Worm (Caenorhabditis elegans) whole organism, L2 larva: Measurements from ENCODE around the gene Y43D4A.2.

Source experiments
- blmp-1 ChIP-seq: sonication (generic microtip); optimal IDR thresholded peaks from 2 replicates; lab custom pipeline; 2017; ENCODE audit warnings: missing genetic modification characterization, mild to moderate bottlenecking, missing compliant biosample characterization, antibody characterized with exemption, moderate library complexity; ENCODE audit not compliant: insufficient read depth
- ceh-82 ChIP-seq: fragments of 150-350 bp; optimal IDR thresholded peaks from 2 replicates; lab custom pipeline; 2014; ENCODE audit warnings: missing biosample characterization, missing genetic modification characterization
- egl-27 ChIP-seq: sonication (generic microtip); optimal IDR thresholded peaks from 3 replicates; lab custom pipeline; 2017; ENCODE audit warnings: missing biosample characterization, missing genetic modification reagents, missing genetic modification characterization
- fos-1 ChIP-seq: fragments of 150-350 bp; optimal IDR thresholded peaks from 2 replicates; lab custom pipeline; 2014; ENCODE audit warnings: missing biosample characterization, missing genetic modification characterization
- lin-13 ChIP-seq: fragments of 150-350 bp; optimal IDR thresholded peaks from 2 replicates; lab custom pipeline; 2014; ENCODE audit warnings: missing biosample characterization, missing genetic modification reagents, missing genetic modification characterization
- lin-39 ChIP-seq: fragments of 150-350 bp; optimal IDR thresholded peaks from 2 replicates; lab custom pipeline; 2014; ENCODE audit warnings: missing biosample characterization, missing genetic modification reagents, missing genetic modification characterization
- lsy-2 ChIP-seq, 2 experiments: fragments of 150-350 bp in 1 of 2; sonication (generic microtip) in 1 of 2; optimal IDR thresholded peaks; 2 replicates each; lab custom pipeline; 2014 to 2017; ENCODE audit warnings: missing biosample characterization in 2 of 2, missing genetic modification characterization in 2 of 2
- mab-5 ChIP-seq: fragments of 150-350 bp; optimal IDR thresholded peaks from 2 replicates; lab custom pipeline; 2014; ENCODE audit warnings: missing biosample characterization, missing genetic modification characterization
- mdl-1 ChIP-seq, 2 experiments: fragments of 150-350 bp in 1 of 2; sonication (generic microtip) in 1 of 2; optimal IDR thresholded peaks; 2 replicates each; lab custom pipeline; 2017; ENCODE audit warnings: missing biosample characterization in 2 of 2, missing genetic modification characterization in 2 of 2
- nhr-11 ChIP-seq: fragments of 150-350 bp; optimal IDR thresholded peaks from 2 replicates; lab custom pipeline; 2014; ENCODE audit warnings: missing biosample characterization, missing genetic modification characterization
- snpc-4 ChIP-seq: fragments of 150-350 bp; optimal IDR thresholded peaks from 2 replicates; lab custom pipeline; 2014; ENCODE audit warnings: missing biosample characterization, missing genetic modification characterization
- zag-1 ChIP-seq: fragments of 150-350 bp; optimal IDR thresholded peaks from 2 replicates; lab custom pipeline; 2014; ENCODE audit warnings: missing biosample characterization, missing genetic modification characterization

DNA sequence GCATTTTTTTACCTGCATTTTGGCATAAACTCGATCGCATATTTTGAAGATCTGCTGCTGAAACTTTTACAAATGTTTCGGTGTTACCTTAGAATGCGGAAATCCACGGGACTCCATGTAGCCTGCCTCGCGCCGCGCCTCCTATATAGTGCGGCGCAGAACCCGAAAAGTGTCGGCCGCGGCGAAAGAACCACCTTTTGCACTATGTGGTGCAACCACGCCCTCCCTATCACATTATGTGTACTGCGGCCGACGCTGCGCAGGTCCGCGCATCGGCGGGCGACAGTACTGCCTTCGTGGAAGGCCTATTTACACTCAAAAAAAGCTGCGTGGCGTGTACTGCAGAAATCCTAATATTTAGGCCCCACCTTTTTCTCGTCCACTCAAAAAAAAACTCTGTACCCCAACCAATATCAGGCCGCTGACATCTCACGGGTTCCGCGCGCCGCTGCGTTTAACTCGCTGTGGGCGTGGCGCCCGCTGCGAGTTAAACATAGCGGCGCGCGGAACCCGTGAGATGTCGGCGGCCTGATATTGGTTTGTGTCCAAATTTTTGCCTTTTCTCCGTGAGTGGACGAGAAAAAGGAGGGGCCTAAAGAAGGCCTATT is 33.6 kb downstream of the Y43D4A.2 start:
- TF ChIP-seq blmp-1 (no peak), mdl-1 (tag; optimal IDR thresholded peaks at IDR 0.05; lab: Kevin White, UChicago) (no peak), lin-39 (tag; lab: Kevin White, UChicago) (no peak), fos-1 (tag; lab: Kevin White, UChicago) (no peak), lin-13 (GFP tag; lab: Kevin White, UChicago) (no peak), mab-5 (tag; lab: Kevin White, UChicago) (no peak), egl-27 (no peak), ceh-82 (tag; lab: Kevin White, UChicago) (no peak), lsy-2 (tag; optimal IDR thresholded peaks at IDR 0.05; lab: Kevin White, UChicago) (no peak), zag-1 (tag; lab: Kevin White, UChicago) (no peak), nhr-11 (tag; lab: Kevin White, UChicago) (no peak), snpc-4 (tag; lab: Kevin White, UChicago) (no peak)
